Worm (Caenorhabditis elegans) whole organism, mixed stage, embryonic: ENCODE measurements around the gene srt-33.
"Not testable (repeated sequence)": the region's sequence is repeated elsewhere in the genome, so short reads cannot be mapped to it uniquely, and the experiment has no call there.

ENCODE experiments used
- M03D4.4 ChIP-seq: sonication (generic microtip); optimal IDR thresholded peaks from 2 replicates; lab custom pipeline; 2017; ENCODE audit warnings: mild to moderate bottlenecking, missing genetic modification characterization, missing compliant biosample characterization
- bed-3 ChIP-seq: fragments of 200-800 bp; sonication (Bioruptor generic); optimal IDR thresholded peaks from 3 replicates; lab custom pipeline; 2018; ENCODE audit warnings: mild to moderate bottlenecking, missing genetic modification characterization, moderate library complexity, missing compliant biosample characterization
- ceh-39 ChIP-seq: fragments of 150-350 bp; optimal IDR thresholded peaks from 2 replicates; lab custom pipeline; 2014; ENCODE audit warnings: missing biosample characterization, missing genetic modification characterization
- ceh-83 ChIP-seq: fragments of 200-800 bp; sonication (Bioruptor generic); optimal IDR thresholded peaks from 2 replicates; lab custom pipeline; 2018; ENCODE audit warnings: mild to moderate bottlenecking, missing genetic modification characterization, missing compliant biosample characterization
- ces-1 ChIP-seq: fragments of 150-350 bp; optimal IDR thresholded peaks from 2 replicates; lab custom pipeline; 2014; ENCODE audit warnings: missing biosample characterization, missing genetic modification reagents, missing genetic modification characterization
- cnd-1 ChIP-seq: fragments of 200-800 bp; sonication (Bioruptor generic); optimal IDR thresholded peaks from 2 replicates; lab custom pipeline; 2018; ENCODE audit warnings: mild to moderate bottlenecking, missing genetic modification characterization, missing compliant biosample characterization
- drap-1 ChIP-seq: fragments of 200-800 bp; sonication (Bioruptor generic); optimal IDR thresholded peaks from 3 replicates; lab custom pipeline; 2018; ENCODE audit warnings: mild to moderate bottlenecking, missing genetic modification characterization, missing compliant biosample characterization
- elt-1 ChIP-seq: sonication (generic microtip); optimal IDR thresholded peaks from 2 replicates; lab custom pipeline; 2017; ENCODE audit warnings: missing genetic modification characterization, mild to moderate bottlenecking, missing compliant biosample characterization, antibody characterized with exemption, moderate library complexity, borderline replicate concordance; ENCODE audit not compliant: insufficient read depth
- elt-3 ChIP-seq: fragments of 150-350 bp; optimal IDR thresholded peaks from 2 replicates; lab custom pipeline; 2014; ENCODE audit warnings: missing biosample characterization, missing genetic modification characterization
- flh-1 ChIP-seq: fragments of 200-800 bp; sonication (Bioruptor generic); optimal IDR thresholded peaks from 2 replicates; lab custom pipeline; 2018; ENCODE audit warnings: mild to moderate bottlenecking, missing genetic modification characterization, moderate library complexity, missing compliant biosample characterization
- ham-2 ChIP-seq: fragments of 200-800 bp; sonication (Bioruptor generic); optimal IDR thresholded peaks from 2 replicates; lab custom pipeline; 2018; ENCODE audit warnings: mild to moderate bottlenecking, missing genetic modification characterization, missing compliant biosample characterization
- hlh-1 ChIP-seq: fragments of 150-350 bp; optimal IDR thresholded peaks from 2 replicates; lab custom pipeline; 2014; ENCODE audit warnings: missing biosample characterization, missing genetic modification reagents, missing genetic modification characterization
- lin-13 ChIP-seq: fragments of 150-350 bp; optimal IDR thresholded peaks from 2 replicates; lab custom pipeline; 2014; ENCODE audit warnings: missing biosample characterization, missing genetic modification characterization
- lin-32 ChIP-seq: fragments of 200-800 bp; sonication (Bioruptor generic); optimal IDR thresholded peaks from 2 replicates; lab custom pipeline; 2018; ENCODE audit warnings: mild to moderate bottlenecking, missing genetic modification characterization, missing compliant biosample characterization
- mls-2 ChIP-seq: sonication (generic microtip); optimal IDR thresholded peaks from 2 replicates; lab custom pipeline; 2016; ENCODE audit warnings: mild to moderate bottlenecking, missing genetic modification characterization, moderate library complexity, missing compliant biosample characterization
- nhr-2 ChIP-seq: fragments of 150-350 bp; optimal IDR thresholded peaks from 2 replicates; lab custom pipeline; 2014; ENCODE audit warnings: missing biosample characterization, missing genetic modification characterization
- nhr-237 ChIP-seq: fragments of 150-350 bp; optimal IDR thresholded peaks from 2 replicates; lab custom pipeline; 2014; ENCODE audit warnings: missing biosample characterization, missing genetic modification characterization
- nhr-28 ChIP-seq: fragments of 150-350 bp; optimal IDR thresholded peaks from 2 replicates; lab custom pipeline; 2014; ENCODE audit warnings: missing biosample characterization, missing genetic modification characterization
- pha-4 ChIP-seq: fragments of 150-350 bp; optimal IDR thresholded peaks from 2 replicates; lab custom pipeline; 2018; ENCODE audit warnings: missing biosample characterization, missing genetic modification reagents, missing genetic modification characterization
- sem-2 ChIP-seq: fragments of 200-800 bp; sonication (Bioruptor generic); optimal IDR thresholded peaks from 2 replicates; lab custom pipeline; 2018; ENCODE audit warnings: mild to moderate bottlenecking, missing genetic modification characterization, missing compliant biosample characterization
- snpc-4 ChIP-seq: fragments of 150-350 bp; optimal IDR thresholded peaks from 2 replicates; lab custom pipeline; 2014; ENCODE audit warnings: missing biosample characterization, missing genetic modification characterization
- sptf-1 ChIP-seq: sonication (generic microtip); optimal IDR thresholded peaks from 2 replicates; lab custom pipeline; 2017; ENCODE audit warnings: mild to moderate bottlenecking, missing genetic modification characterization, moderate library complexity, missing compliant biosample characterization
- tbx-8 ChIP-seq: fragments of 200-800 bp; sonication (Bioruptor generic); optimal IDR thresholded peaks from 2 replicates; lab custom pipeline; 2018; ENCODE audit warnings: mild to moderate bottlenecking, missing genetic modification characterization, moderate library complexity, missing compliant biosample characterization
- unc-120 ChIP-seq: sonication (generic microtip); optimal IDR thresholded peaks from 2 replicates; lab custom pipeline; 2017; ENCODE audit warnings: missing genetic modification characterization, missing compliant biosample characterization; ENCODE audit not compliant: poor library complexity, severe bottlenecking
- unc-39 ChIP-seq: fragments of 150-350 bp; optimal IDR thresholded peaks from 2 replicates; lab custom pipeline; 2014; ENCODE audit warnings: missing biosample characterization, missing genetic modification characterization
- unc-62 ChIP-seq: fragments of 150-350 bp; optimal IDR thresholded peaks from 2 replicates; lab custom pipeline; 2014; ENCODE audit warnings: missing biosample characterization, missing genetic modification reagents, missing genetic modification characterization
- zip-8 ChIP-seq: fragments of 150-350 bp; optimal IDR thresholded peaks from 2 replicates; lab custom pipeline; 2014; ENCODE audit warnings: missing biosample characterization, missing genetic modification characterization

The srt-33 gene

ce11 chrV:14285803-14286202 is 6.1 kb upstream of the srt-33 start, which contains the start of gene F40G12.11:
Gene F40G12.11, plus strand, starts transcription at chrV:14286171.
- TF ChIP-seq hlh-1 (tag; lab: Kevin White, UChicago) (no peak), ceh-83 (GFP tag; lab: Kevin White, UChicago) (no peak), snpc-4 (no peak), nhr-2 (tag; lab: Kevin White, UChicago) (no peak)

- TF ChIP-seq nhr-2 (tag; lab: Kevin White, UChicago) = no peak
- TF ChIP-seq M03D4.4 = no peak
- no peak for TF ChIP-seq ceh-39
- TF ChIP-seq unc-39 (tag; lab: Kevin White, UChicago) = no peak
- TF ChIP-seq mls-2 (tag; lab: Kevin White, UChicago) = no peak
- TF ChIP-seq unc-120 = no peak
- no peak for TF ChIP-seq hlh-1 (tag; lab: Kevin White, UChicago)
- TF ChIP-seq elt-1 (tag; lab: Kevin White, UChicago) = no peak
- TF ChIP-seq sptf-1 (tag; lab: Kevin White, UChicago) = no peak
- no peak for TF ChIP-seq ham-2
- TF ChIP-seq zip-8 (tag; lab: Kevin White, UChicago) = no peak
- no peak for TF ChIP-seq flh-1 (GFP tag; lab: Kevin White, UChicago)
- no peak for TF ChIP-seq unc-62 (GFP tag; lab: Kevin White, UChicago)
- no peak for TF ChIP-seq cnd-1 (tag; lab: Kevin White, UChicago)
- TF ChIP-seq lin-32 (GFP tag; lab: Kevin White, UChicago) = no peak
- TF ChIP-seq ces-1 (GFP tag; lab: Kevin White, UChicago) = no peak
- TF ChIP-seq drap-1 (GFP tag; lab: Kevin White, UChicago) = no peak
- no peak for TF ChIP-seq sem-2 (GFP tag; lab: Kevin White, UChicago)
Measured at ce11 chrV:14283241-14283640, 3.6 kb upstream of the srt-33 start, which contains the start of gene F40G12.10. Gene F40G12.10, plus strand, starts transcription at chrV:14283541.

ce11 chrV:14282222-14282709 is 2.6 kb upstream of the srt-33 start, which contains the start of the genes srt-74 and F40G12.9:
Gene srt-74, minus strand, starts transcription at chrV:14282322.
Gene F40G12.9, plus strand, starts transcription at chrV:14282659.
- no peak for TF ChIP-seq ham-2
- TF ChIP-seq flh-1 (GFP tag; lab: Kevin White, UChicago) = no peak
- no peak for TF ChIP-seq M03D4.4
- no peak for TF ChIP-seq bed-3
- TF ChIP-seq drap-1 (GFP tag; lab: Kevin White, UChicago) = no peak
- TF ChIP-seq pha-4 (tag; lab: Kevin White, UChicago) = no peak
- no peak for TF ChIP-seq sptf-1 (tag; lab: Kevin White, UChicago)
- no peak for TF ChIP-seq nhr-28 (tag; lab: Kevin White, UChicago)
- TF ChIP-seq snpc-4 = no peak
- TF ChIP-seq mls-2 (tag; lab: Kevin White, UChicago) = no peak
- TF ChIP-seq unc-39 (tag; lab: Kevin White, UChicago) = no peak
- TF ChIP-seq, all 35 proteins: peak for 0

ce11 chrV:14274268-14274667 is 5.4 kb downstream of the srt-33 start, which contains the start of gene F40G12.7:
Gene F40G12.7, plus strand, starts transcription at chrV:14274568.
- not testable (repeated sequence) for TF ChIP-seq tbx-8 (GFP tag; lab: Kevin White, UChicago); hlh-1 (tag; lab: Kevin White, UChicago); elt-3 (tag; lab: Kevin White, UChicago)
- TF ChIP-seq, all 35 proteins: peak for 0; not testable (repeated sequence) for 35

ce11 chrV:14273019-14273418 is 6.7 kb downstream of the srt-33 start, which contains the start of gene F40G12.6:
Gene F40G12.6, minus strand, starts transcription at chrV:14273119.
- TF ChIP-seq nhr-237 (no peak), hlh-1 (tag; lab: Kevin White, UChicago) (no peak), lin-13 (no peak), ceh-39 (no peak), tbx-8 (GFP tag; lab: Kevin White, UChicago) (no peak), lin-32 (GFP tag; lab: Kevin White, UChicago) (no peak), elt-1 (tag; lab: Kevin White, UChicago) (no peak), cnd-1 (tag; lab: Kevin White, UChicago) (no peak), ces-1 (GFP tag; lab: Kevin White, UChicago) (no peak), sptf-1 (tag; lab: Kevin White, UChicago) (no peak), drap-1 (GFP tag; lab: Kevin White, UChicago) (no peak), unc-39 (tag; lab: Kevin White, UChicago) (no peak), pha-4 (tag; lab: Kevin White, UChicago) (no peak)
- TF ChIP-seq, all 35 proteins: peak for 0
